Worm (Caenorhabditis elegans) whole organism, early embryonic: ENCODE measurements around the gene K09G1.1.

Source experiments
- F13C5.2 ChIP-seq: sonication (generic microtip); optimal IDR thresholded peaks from 2 replicates; lab custom pipeline; 2017; ENCODE audit warnings: mild to moderate bottlenecking, missing genetic modification characterization, inconsistent platforms, missing compliant biosample characterization
- aly-1 ChIP-seq: sonication (generic microtip); optimal IDR thresholded peaks from 2 replicates; lab custom pipeline; 2016; ENCODE audit warnings: missing genetic modification characterization, missing compliant biosample characterization
- ama-1 ChIP-seq: fragments of 150-350 bp; optimal IDR thresholded peaks from 2 replicates; lab custom pipeline; 2014
- hnd-1 ChIP-seq: sonication (generic microtip); optimal IDR thresholded peaks from 2 replicates; lab custom pipeline; 2016; ENCODE audit warnings: missing genetic modification characterization, missing compliant biosample characterization

DNA sequence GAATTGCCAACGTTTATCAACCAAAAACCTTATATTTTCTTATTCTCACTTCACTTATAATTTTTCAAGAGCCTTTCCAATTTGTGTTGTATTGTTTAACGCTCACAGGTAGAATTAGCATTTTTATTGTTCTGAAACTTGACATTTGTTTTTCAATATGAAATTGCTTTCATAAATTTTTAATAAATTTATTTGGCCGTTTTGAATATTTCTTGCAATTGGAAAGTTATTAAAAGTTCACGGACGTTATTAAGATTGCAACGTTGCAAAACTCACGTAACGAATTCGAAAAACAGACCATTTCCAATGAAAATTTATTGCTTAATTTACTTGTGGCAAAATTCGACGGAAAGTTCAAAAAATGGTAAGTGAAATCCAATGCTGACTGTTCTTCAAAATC, 7.0 kb downstream of the K09G1.1 start, which contains the start of gene K09G1.2:
- TF ChIP-seq ama-1 (no peak), aly-1 (tag; lab: Kevin White, UChicago) (no peak), F13C5.2 (tag; lab: Kevin White, UChicago) (no peak), hnd-1 (tag; lab: Kevin White, UChicago) (no peak)
